Fruit fly (Drosophila melanogaster): ENCODE data around the gene Tpt.
A peak's percentile ranks its signal among the peaks of the same experiment; 100 is the strongest.

Gene Tpt

dm6 chr3L:8448517-8448889 is 43.4 kb upstream of the Tpt start (continued):
- TF ChIP-seq Nf-YA (GFP tag; IDR thresholded peaks at IDR 0.05) (no peak), Nf-YC (tag; optimal IDR thresholded peaks at IDR 0.05) (no peak), CG16813 (GFP tag; IDR thresholded peaks at IDR 0.05; ENCODE audit: partially characterized antibody) (no peak), dmrt11E (tag; optimal IDR thresholded peaks at IDR 0.05) (peak; percentile 10), az2 (GFP tag; optimal IDR thresholded peaks at IDR 0.05) (peak; percentile 17), fd96Cb (tag; optimal IDR thresholded peaks at IDR 0.05) (peak; percentile 13), Drgx (GFP tag; IDR thresholded peaks at IDR 0.05) (peak; percentile 58), Doc2 (GFP tag; IDR thresholded peaks at IDR 0.05) (no peak), Dip3 (GFP tag; optimal IDR thresholded peaks at IDR 0.05) (no peak), sisA (GFP tag; IDR thresholded peaks at IDR 0.05) (0 out of 2 replicates have a peak, but pooled peaks have one; percentile 10), ind (GFP tag; optimal IDR thresholded peaks at IDR 0.05) (peak; percentile 15), CG11504 (tag; optimal IDR thresholded peaks at IDR 0.05) (peak; percentile 50), CG12104 (GFP tag; optimal IDR thresholded peaks at IDR 0.05) (peak; percentile 29), pfk (GFP tag; optimal IDR thresholded peaks at IDR 0.05) (no peak), ash1 (GFP tag; optimal IDR thresholded peaks at IDR 0.05) (no peak), sob (GFP tag; IDR thresholded peaks at IDR 0.05) (no peak), yki (optimal IDR thresholded peaks at IDR 0.05) (no peak), YL-1 (GFP tag; optimal IDR thresholded peaks at IDR 0.05) (no peak), D (optimal IDR thresholded peaks at IDR 0.05) (no peak), D (GFP tag; optimal IDR thresholded peaks at IDR 0.05) (peak; percentile 37), phol (tag; optimal IDR thresholded peaks at IDR 0.05) (peak; percentile 38), Hmr (GFP tag; optimal IDR thresholded peaks at IDR 0.05) (peak; percentile 43), HLHmδ (GFP tag; optimal IDR thresholded peaks at IDR 0.05) (no peak), Med (GFP tag) (peak; percentile 85), CG7839 (tag; optimal IDR thresholded peaks at IDR 0.05) (peak; percentile 13), CG13624 (GFP tag; optimal IDR thresholded peaks at IDR 0.05) (no peak), CG2678 (tag; optimal IDR thresholded peaks at IDR 0.05) (peak; percentile 13), Fer3 (tag; optimal IDR thresholded peaks at IDR 0.05) (no peak), stwl (tag; optimal IDR thresholded peaks at IDR 0.05) (no peak), CG5953 (GFP tag; IDR thresholded peaks at IDR 0.05) (no peak), Pdp1 (GFP tag; optimal IDR thresholded peaks at IDR 0.05) (peak in 1 of 2 experiments; percentile 17)

DNA sequence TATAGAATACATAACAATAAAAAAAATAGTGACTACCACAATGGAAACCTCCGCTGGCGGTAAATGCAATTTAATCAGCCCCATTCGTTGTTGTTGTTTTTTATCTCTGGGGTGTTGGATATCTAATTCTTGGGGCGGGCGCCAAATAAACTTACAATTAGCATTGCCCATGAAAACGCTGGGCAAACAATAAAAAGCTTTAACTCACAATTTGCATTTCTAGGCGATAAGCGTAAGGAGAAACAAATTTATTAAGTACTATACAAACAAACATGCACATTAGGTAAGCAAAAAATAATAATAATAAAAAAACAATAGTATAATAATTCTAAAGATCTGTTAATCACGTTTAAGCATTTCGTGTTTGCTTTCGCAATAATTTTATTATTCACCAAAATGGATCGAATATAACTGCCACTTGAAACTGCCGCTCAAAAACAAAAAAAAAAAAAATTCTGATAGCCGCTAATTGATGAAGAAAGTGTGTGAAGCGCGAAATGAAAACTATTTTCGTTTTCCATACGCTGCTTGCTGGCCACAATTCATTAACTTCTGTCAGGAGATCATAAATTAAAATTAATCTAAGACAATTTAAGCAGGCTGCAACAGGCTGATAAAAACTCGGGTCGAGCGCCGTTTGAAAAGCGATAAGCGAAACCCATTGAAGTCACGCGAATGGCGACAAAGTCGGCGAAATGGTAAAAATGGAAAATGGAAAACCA is 42.9 kb upstream of the Tpt start:
- peak; percentile 24 for TF ChIP-seq CG34376 (GFP tag; optimal IDR thresholded peaks at IDR 0.05)
- TF ChIP-seq CG6254 (GFP tag; optimal IDR thresholded peaks at IDR 0.05), result no peak
- peak; percentile 58 for TF ChIP-seq CG15479 (GFP tag; optimal IDR thresholded peaks at IDR 0.05)
- peak; percentile 41 for TF ChIP-seq lab (GFP tag; optimal IDR thresholded peaks at IDR 0.05)
- TF ChIP-seq corto (GFP tag; optimal IDR thresholded peaks at IDR 0.05), result peak; percentile 17
- TF ChIP-seq cwo (GFP tag; optimal IDR thresholded peaks at IDR 0.05), result peak; percentile 49
- TF ChIP-seq CG4328 (GFP tag; optimal IDR thresholded peaks at IDR 0.05), result peak; percentile 8
- peak; percentile 83 for TF ChIP-seq exex (tag; optimal IDR thresholded peaks at IDR 0.05)
- TF ChIP-seq CG6272 (GFP tag; IDR thresholded peaks at IDR 0.05), result no peak
- TF ChIP-seq Med (GFP tag), result peak; percentile 23

All from whole organism, embryonic.